Worm (Caenorhabditis elegans): ENCODE results near the gene Y57G11C.51.
A peak's percentile ranks its signal among the peaks of the same experiment; 100 is the strongest.

The Y57G11C.51 gene

ce11 chrIV:14769218-14769835, 5.0 kb downstream of the Y57G11C.51 start, which contains the start of gene Y57G11C.43 (continued):
- TF ChIP-seq bed-2 (GFP tag; IDR thresholded peaks at IDR 0.05) = no peak
- no peak for TF ChIP-seq Y95B8A.8 (GFP tag; IDR thresholded peaks at IDR 0.05)
- no peak for TF ChIP-seq rec-8 (tag; optimal IDR thresholded peaks at IDR 0.05)
- peak; percentile 22 for TF ChIP-seq tlf-1 (GFP tag; optimal IDR thresholded peaks at IDR 0.05)
- no peak for TF ChIP-seq dpff-1 (tag; optimal IDR thresholded peaks at IDR 0.05)
- TF ChIP-seq sea-2 (GFP tag; IDR thresholded peaks at IDR 0.05) = no peak
- TF ChIP-seq lag-1 (GFP tag; IDR thresholded peaks at IDR 0.05) = no peak
- TF ChIP-seq dpl-1 (GFP tag; optimal IDR thresholded peaks at IDR 0.05) = no peak
- TF ChIP-seq unc-130 (GFP tag; optimal IDR thresholded peaks at IDR 0.05) = peak; percentile 28
- TF ChIP-seq cebp-2 (GFP tag; IDR thresholded peaks at IDR 0.05) = no peak
- no peak for TF ChIP-seq akir-1 (GFP tag; optimal IDR thresholded peaks at IDR 0.05)
- no peak for TF ChIP-seq F10E7.11 (tag; optimal IDR thresholded peaks at IDR 0.05)
- TF ChIP-seq chd-7 (tag; optimal IDR thresholded peaks at IDR 0.05) = no peak
- TF ChIP-seq ztf-6 (GFP tag; IDR thresholded peaks at IDR 0.05) = no peak
- TF ChIP-seq mes-4 (tag; optimal IDR thresholded peaks at IDR 0.05) = no peak
- peak; percentile 56 for TF ChIP-seq madf-6 (GFP tag; IDR thresholded peaks at IDR 0.05)
- TF ChIP-seq Y67H2A.10 (GFP tag; conservative IDR thresholded peaks at IDR 0.05) = no peak
- no peak for TF ChIP-seq ztf-25 (GFP tag; IDR thresholded peaks at IDR 0.05)
- no peak for TF ChIP-seq lin-26 (GFP tag; IDR thresholded peaks at IDR 0.05)
- TF ChIP-seq rpc-1 (optimal IDR thresholded peaks at IDR 0.05) = no peak
- no peak for TF ChIP-seq rpc-1 (tag; optimal IDR thresholded peaks at IDR 0.05)
- TF ChIP-seq ccch-3 (GFP tag; optimal IDR thresholded peaks at IDR 0.05) = no peak
- no peak for TF ChIP-seq ama-1 (optimal IDR thresholded peaks at IDR 0.05)
- peak; percentile 11 to 37 for TF ChIP-seq ama-1 (GFP tag; optimal IDR thresholded peaks at IDR 0.05)
- TF ChIP-seq B0019.2 (GFP tag; conservative IDR thresholded peaks at IDR 0.05) = no peak
- no peak for TF ChIP-seq lin-35 (GFP tag; optimal IDR thresholded peaks at IDR 0.05)
- no peak for TF ChIP-seq T26A5.8 (tag; optimal IDR thresholded peaks at IDR 0.05)
- TF ChIP-seq F23B12.7 (tag; optimal IDR thresholded peaks at IDR 0.05; ENCODE audit: insufficient read depth) = no peak
- TF ChIP-seq K11D2.4 (GFP tag; IDR thresholded peaks at IDR 0.05) = no peak
- peak; percentile 6 for TF ChIP-seq snpc-3.4 (tag; optimal IDR thresholded peaks at IDR 0.05)
- TF ChIP-seq hsf-1 (GFP tag; IDR thresholded peaks at IDR 0.05) = 0 out of 2 replicates have a peak, but pooled peaks have one; percentile 23
- TF ChIP-seq ztf-26 (tag; optimal IDR thresholded peaks at IDR 0.05) = no peak
- TF ChIP-seq pha-4 (tag; optimal IDR thresholded peaks at IDR 0.05) = no peak

ce11 chrIV:14767693-14768251, 6.6 kb downstream of the Y57G11C.51 start, which contains the start of the genes mrps-7 and Y57G11C.3:
TSS of gene mrps-7 (minus strand) at chrIV:14767730.
TSS of gene Y57G11C.3 (plus strand) at chrIV:14768201.
- peak; percentile 56 for TF ChIP-seq madf-8 (GFP tag; conservative IDR thresholded peaks at IDR 0.05)
- TF ChIP-seq Y95B8A.8 (GFP tag; IDR thresholded peaks at IDR 0.05) = no peak
- peak; percentile 45 for TF ChIP-seq lsl-1 (GFP tag; optimal IDR thresholded peaks at IDR 0.05)
- TF ChIP-seq nhr-120 (GFP tag; IDR thresholded peaks at IDR 0.05) = no peak
- TF ChIP-seq hmg-1.2 (GFP tag; IDR thresholded peaks at IDR 0.05) = peak; percentile 99
- TF ChIP-seq D2030.7 (GFP tag; IDR thresholded peaks at IDR 0.05) = peak; percentile 64; the same call in 1 of the 2 replicates
- peak; percentile 42; the same call in 1 of the 2 replicates for TF ChIP-seq nfyb-1 (GFP tag; IDR thresholded peaks at IDR 0.05)
- TF ChIP-seq snpc-3.4 (tag; optimal IDR thresholded peaks at IDR 0.05) = peak; percentile 36
- TF ChIP-seq ceh-27 (GFP tag; optimal IDR thresholded peaks at IDR 0.05) = peak; percentile 74
- peak; percentile 54 for TF ChIP-seq efl-1 (GFP tag; optimal IDR thresholded peaks at IDR 0.05)
- peak; percentile 73 for TF ChIP-seq madf-6 (GFP tag; IDR thresholded peaks at IDR 0.05)
- peak; percentile 69 for TF ChIP-seq K12H6.12 (tag; optimal IDR thresholded peaks at IDR 0.05)
- peak; percentile 82 for TF ChIP-seq F23B12.7 (tag; optimal IDR thresholded peaks at IDR 0.05; ENCODE audit: insufficient read depth)
- TF ChIP-seq attf-3 (GFP tag; conservative IDR thresholded peaks at IDR 0.05) = peak; percentile 100
- TF ChIP-seq mcd-1 (GFP tag; IDR thresholded peaks at IDR 0.05) = peak; percentile 99
- TF ChIP-seq F57C9.4 (tag; optimal IDR thresholded peaks at IDR 0.05) = no peak
- peak; percentile 56; the same call in 1 of the 2 replicates for TF ChIP-seq F33H1.4 (GFP tag; IDR thresholded peaks at IDR 0.05)
- TF ChIP-seq Y79H2A.3 (GFP tag; conservative IDR thresholded peaks at IDR 0.05) = no peak
- TF ChIP-seq ZK185.1 (tag; optimal IDR thresholded peaks at IDR 0.05; ENCODE audit: poor library complexity, severe bottlenecking) = peak; percentile 78
- TF ChIP-seq lir-1 (GFP tag; conservative IDR thresholded peaks at IDR 0.05) = peak; percentile 58; the same call in 1 of the 2 replicates

Measured in whole organism, young adult.